Fruit fly (Drosophila melanogaster) whole organism: Measurements from ENCODE around the gene lds.

ENCODE experiments used
- CG8478 ChIP-seq: fragments of >200 bp; optimal IDR thresholded peaks from 2 replicates; lab custom pipeline; 2018; ENCODE audit warnings: inconsistent platforms
- EcR ChIP-seq, 2 experiments: fragments of >200 bp; optimal IDR thresholded peaks; 2 replicates each; lab custom pipeline; 2017; ENCODE audit warnings: missing biosample characterization in 2 of 2, missing genetic modification characterization in 2 of 2, missing genetic modification reagents in 2 of 2
- pan ChIP-seq: fragments of >200 bp; optimal IDR thresholded peaks from 2 replicates; lab custom pipeline; 2017
- psq ChIP-seq: fragments of >200 bp; optimal IDR thresholded peaks from 2 replicates; lab custom pipeline; 2017

- TF ChIP-seq psq (lab: Kevin White, UChicago): no peak
- TF ChIP-seq pan (lab: Kevin White, UChicago): no peak
- TF ChIP-seq EcR (GFP tag; optimal IDR thresholded peaks at IDR 0.05; lab: Kevin White, UChicago): no peak
- TF ChIP-seq CG8478 (lab: Kevin White, UChicago): no peak
Measured at dm6 chr3R:7963495-7964132, 43.4 kb downstream of the lds start.
